Worm (Caenorhabditis elegans): ENCODE results near the gene trr-1.

DNA sequence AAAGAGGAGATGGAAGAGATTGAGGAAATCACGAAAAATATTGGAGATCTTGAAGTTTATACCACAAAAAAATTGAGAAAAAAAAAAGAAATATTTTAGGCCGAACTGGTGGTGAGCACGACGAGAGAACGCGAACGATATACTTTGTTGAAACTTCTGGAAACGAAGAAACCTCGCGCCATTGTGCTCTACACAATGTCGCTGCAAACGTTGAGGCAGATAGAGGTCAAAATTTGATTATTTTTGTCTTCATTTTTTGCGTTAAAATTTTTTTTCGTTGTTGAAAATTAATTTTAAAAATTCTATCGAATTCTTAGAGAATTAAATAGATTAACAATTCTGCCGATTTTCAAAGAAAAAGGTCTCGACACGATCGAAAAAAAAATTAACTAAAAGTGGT, 24.9 kb upstream of the trr-1 start:
- TF ChIP-seq ceh-13 (GFP tag; optimal IDR thresholded peaks at IDR 0.05) (no peak), ama-1 (optimal IDR thresholded peaks at IDR 0.05) (no peak), sea-1 (GFP tag; conservative IDR thresholded peaks at IDR 0.05) (no peak), tbx-11 (GFP tag; IDR thresholded peaks at IDR 0.05) (no peak), flt-1 (GFP tag; IDR thresholded peaks at IDR 0.05) (no peak), hmbx-1 (tag; optimal IDR thresholded peaks at IDR 0.05) (no peak), F13C5.2 (tag; optimal IDR thresholded peaks at IDR 0.05) (no peak), tra-4 (tag; optimal IDR thresholded peaks at IDR 0.05) (no peak), B0310.2 (tag; optimal IDR thresholded peaks at IDR 0.05) (no peak), scrt-1 (GFP tag; IDR thresholded peaks at IDR 0.05) (no peak), ets-7 (tag; optimal IDR thresholded peaks at IDR 0.05) (no peak)

All from whole organism, early embryonic.